Fruit fly (Drosophila melanogaster): ENCODE data around the gene p130CAS.
A peak's percentile ranks its signal among the peaks of the same experiment; 100 is the strongest.

The p130CAS gene

DNA sequence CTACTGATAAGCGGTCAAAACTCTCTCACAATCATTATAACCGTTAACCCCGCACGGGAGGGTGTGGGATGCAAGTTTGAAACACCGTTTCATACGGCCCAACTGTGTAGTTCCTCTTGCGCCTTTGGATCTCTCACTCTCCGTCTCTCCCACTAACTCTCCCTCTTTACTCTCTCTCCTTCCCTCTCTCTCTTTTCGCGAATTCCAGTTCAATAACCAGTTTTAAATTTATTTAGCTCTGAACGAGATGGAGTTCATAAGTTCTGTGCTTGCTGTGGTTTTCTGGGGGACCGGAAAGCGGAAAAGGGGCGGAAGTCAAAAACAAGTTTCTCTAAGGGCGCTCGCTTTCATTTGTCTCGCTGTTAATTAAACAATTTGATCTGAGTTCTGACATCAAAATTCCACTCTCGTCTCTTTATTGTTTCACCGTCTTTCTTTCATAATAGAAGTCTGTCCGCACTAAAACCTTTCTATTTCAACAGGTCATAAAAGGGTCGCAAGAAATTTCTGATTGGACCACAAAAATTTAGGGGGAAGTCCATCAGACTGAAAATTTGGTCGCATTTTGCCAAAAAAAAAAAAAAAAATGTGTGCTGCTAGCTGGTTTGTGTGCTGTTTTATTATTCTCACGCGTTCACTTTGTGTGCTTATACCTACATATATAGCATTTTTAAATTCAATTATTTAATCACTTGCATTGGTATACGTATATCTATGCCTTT lies 11.7 kb upstream of the p130CAS start (continued):
- TF ChIP-seq CG15269 (tag; optimal IDR thresholded peaks at IDR 0.05) (no peak), CG10462 (GFP tag; optimal IDR thresholded peaks at IDR 0.05) (no peak), pho (GFP tag; optimal IDR thresholded peaks at IDR 0.05) (no peak), Hand (GFP tag; optimal IDR thresholded peaks at IDR 0.05) (no peak), Poxn (GFP tag; IDR thresholded peaks at IDR 0.05) (no peak), CG17359 (tag; optimal IDR thresholded peaks at IDR 0.05) (no peak), CG18764 (GFP tag; optimal IDR thresholded peaks at IDR 0.05) (no peak), Med (GFP tag) (peak; percentile 59), CG2889 (GFP tag; IDR thresholded peaks at IDR 0.05) (no peak), Sry-β (GFP tag; optimal IDR thresholded peaks at IDR 0.05) (no peak), Atf6 (GFP tag; IDR thresholded peaks at IDR 0.05) (no peak), lola (GFP tag; optimal IDR thresholded peaks at IDR 0.05) (no peak), pfk (GFP tag; optimal IDR thresholded peaks at IDR 0.05) (peak; percentile 42), CG8359 (GFP tag; optimal IDR thresholded peaks at IDR 0.05; ENCODE audit: borderline replicate concordance) (no peak), H2.0 (GFP tag; IDR thresholded peaks at IDR 0.05) (no peak), Taf1 (GFP tag; IDR thresholded peaks at IDR 0.05) (no peak), yki (optimal IDR thresholded peaks at IDR 0.05) (no peak), CG34376 (GFP tag; optimal IDR thresholded peaks at IDR 0.05) (no peak), CG4854 (GFP tag; optimal IDR thresholded peaks at IDR 0.05) (no peak), Ada2b (GFP tag; IDR thresholded peaks at IDR 0.05) (no peak), pan (optimal IDR thresholded peaks at IDR 0.05) (no peak), pan (GFP tag; optimal IDR thresholded peaks at IDR 0.05 in 1 of 2, IDR thresholded peaks at IDR 0.05 in 1 of 2) (no peak), CG10321 (GFP tag; IDR thresholded peaks at IDR 0.05) (no peak), sd (tag; optimal IDR thresholded peaks at IDR 0.05) (peak; percentile 68), br (optimal IDR thresholded peaks at IDR 0.05) (no peak), pzg (GFP tag; optimal IDR thresholded peaks at IDR 0.05) (no peak), sug (tag; optimal IDR thresholded peaks at IDR 0.05) (no peak), peb (GFP tag; IDR thresholded peaks at IDR 0.05) (no peak), Trl (optimal IDR thresholded peaks at IDR 0.05) (peak; percentile 64 to 72), Trl (GFP tag; optimal IDR thresholded peaks at IDR 0.05) (no peak), NFAT (GFP tag; IDR thresholded peaks at IDR 0.05) (0 out of 2 replicates have a peak, but pooled peaks have one; percentile 2), pros (GFP tag; optimal IDR thresholded peaks at IDR 0.05) (peak; percentile 70), CG17568 (GFP tag; optimal IDR thresholded peaks at IDR 0.05) (no peak), usp (GFP tag; optimal IDR thresholded peaks at IDR 0.05) (no peak), twi (tag; optimal IDR thresholded peaks at IDR 0.05) (no peak), dpn (GFP tag; optimal IDR thresholded peaks at IDR 0.05) (no peak), rib (GFP tag; IDR thresholded peaks at IDR 0.05) (no peak), inv (GFP tag; IDR thresholded peaks at IDR 0.05; ENCODE audit: partially characterized antibody) (no peak), Hmx (GFP tag; optimal IDR thresholded peaks at IDR 0.05) (no peak), chn (GFP tag; optimal IDR thresholded peaks at IDR 0.05) (no peak), Hr51 (GFP tag; optimal IDR thresholded peaks at IDR 0.05) (no peak), CG34224 (GFP tag; IDR thresholded peaks at IDR 0.05; ENCODE audit: partially characterized antibody) (no peak), ham (GFP tag; IDR thresholded peaks at IDR 0.05) (no peak), CG10979 (tag; optimal IDR thresholded peaks at IDR 0.05) (no peak), CG31224 (GFP tag; IDR thresholded peaks at IDR 0.05) (0 out of 2 replicates have a peak, but pooled peaks have one; percentile 17), PHDP (tag; optimal IDR thresholded peaks at IDR 0.05) (no peak), prd (optimal IDR thresholded peaks at IDR 0.05) (no peak), prd (GFP tag; IDR thresholded peaks at IDR 0.05) (no peak), so (GFP tag; IDR thresholded peaks at IDR 0.05) (no peak), fru (optimal IDR thresholded peaks at IDR 0.05) (no peak), Sin3A (optimal IDR thresholded peaks at IDR 0.05) (no peak), Stat92E (GFP tag; optimal IDR thresholded peaks at IDR 0.05) (no peak)

Measured in whole organism, embryonic.